Worm (Caenorhabditis elegans) whole organism, young adult: ENCODE results near the gene nspg-4.

Experiments used
- F23B12.7 ChIP-seq: sonication (generic microtip); optimal IDR thresholded peaks from 2 replicates; lab custom pipeline; 2017; ENCODE audit warnings: missing genetic modification characterization, mild to moderate bottlenecking, missing compliant biosample characterization, antibody characterized with exemption, moderate library complexity; ENCODE audit not compliant: insufficient read depth
- F37B4.10 ChIP-seq: fragments of 200-800 bp; sonication (Bioruptor generic); IDR thresholded peaks from 2 replicates; pipeline ENCODE4 v1.3.6; 2022; ENCODE audit warnings: missing genetic modification characterization, missing compliant biosample characterization
- efl-1 ChIP-seq: fragments of 150-350 bp; optimal IDR thresholded peaks from 2 replicates; lab custom pipeline; 2014; ENCODE audit warnings: missing biosample characterization, missing genetic modification reagents, missing genetic modification characterization
- egl-44 ChIP-seq: fragments of 200-800 bp; sonication (Bioruptor generic); IDR thresholded peaks from 2 replicates; pipeline ENCODE4 v1.3.6; 2022; ENCODE audit warnings: missing genetic modification reagents, missing genetic modification characterization, missing compliant biosample characterization
- ets-4 ChIP-seq: fragments of 200-800 bp; sonication (Bioruptor generic); optimal IDR thresholded peaks from 2 replicates; lab custom pipeline; 2018; ENCODE audit warnings: mild to moderate bottlenecking, missing genetic modification characterization, missing compliant biosample characterization
- fkh-3 ChIP-seq: sonication (generic microtip); optimal IDR thresholded peaks from 2 replicates; lab custom pipeline; 2016; ENCODE audit warnings: mild to moderate bottlenecking, missing genetic modification characterization, missing compliant biosample characterization
- hsf-1 ChIP-seq: fragments of 200-800 bp; sonication (Bioruptor generic); IDR thresholded peaks from 2 replicates; pipeline ENCODE4 v1.3.6; 2022; ENCODE audit warnings: missing genetic modification reagents, missing genetic modification characterization, missing compliant biosample characterization
- pha-4 ChIP-seq: fragments of 150-350 bp; sonication (generic microtip); optimal IDR thresholded peaks from 2 replicates; lab custom pipeline; 2014; ENCODE audit warnings: missing biosample characterization, missing genetic modification reagents, missing genetic modification characterization
- snpc-4 ChIP-seq, 5 experiments: fragments of 150-350 bp in 1 of 5; sonication (generic microtip) in 4 of 5; optimal IDR thresholded peaks; 2 replicates each; lab custom pipeline; 2014 to 2018; ENCODE audit warnings: missing genetic modification characterization in 5 of 5, missing biosample characterization in 3 of 5, antibody characterized with exemption in 2 of 5, mild to moderate bottlenecking in 2 of 5, missing compliant biosample characterization in 2 of 5, missing genotype in 2 of 5, moderate library complexity in 2 of 5, missing genetic modification reagents in 1 of 5
- tlf-1 ChIP-seq: fragments of 200-800 bp; sonication (Bioruptor generic); optimal IDR thresholded peaks from 2 replicates; lab custom pipeline; 2018; ENCODE audit warnings: mild to moderate bottlenecking, missing genetic modification characterization, missing compliant biosample characterization

- TF ChIP-seq fkh-3 (tag; lab: Kevin White, UChicago), result no peak
- no peak for TF ChIP-seq ets-4 (GFP tag; lab: Kevin White, UChicago)
- no peak for TF ChIP-seq snpc-4 (GFP tag; optimal IDR thresholded peaks at IDR 0.05; lab: Kevin White, UChicago)
- no peak for TF ChIP-seq snpc-4 (tag; optimal IDR thresholded peaks at IDR 0.05; lab: Kevin White, UChicago)
- no peak for TF ChIP-seq tlf-1
- TF ChIP-seq F37B4.10, result no peak
- TF ChIP-seq egl-44 (GFP tag; lab: Robert Waterston, UW), result no peak
- TF ChIP-seq efl-1, result no peak
- TF ChIP-seq F23B12.7 (tag; lab: Kevin White, UChicago), result no peak
- TF ChIP-seq pha-4 (tag; lab: Kevin White, UChicago), result no peak
- no peak for TF ChIP-seq hsf-1
Observed at ce11 chrX:3368659-3369058, 18.5 kb upstream of the nspg-4 start, which contains the start of gene ZK563.2.
